Worm (Caenorhabditis elegans) whole organism, young adult: ENCODE data around the gene C33F10.8.
A peak's percentile ranks its signal among the peaks of the same experiment; 100 is the strongest.

Source experiments
- B0261.1 ChIP-seq: sonication (generic microtip); optimal IDR thresholded peaks from 2 replicates; lab custom pipeline; 2016; ENCODE audit warnings: mild to moderate bottlenecking, missing genetic modification characterization, moderate library complexity, missing compliant biosample characterization
- D2030.7 ChIP-seq: fragments of 200-800 bp; sonication (Bioruptor generic); IDR thresholded peaks from 2 replicates; pipeline ENCODE4 v1.3.6; 2022; ENCODE audit warnings: missing genetic modification reagents, missing genetic modification characterization, missing compliant biosample characterization
- F33H1.4 ChIP-seq: fragments of 200-800 bp; sonication (Bioruptor generic); IDR thresholded peaks from 2 replicates; pipeline ENCODE4 v1.3.6; 2022; ENCODE audit warnings: missing genetic modification reagents, missing genetic modification characterization, missing compliant biosample characterization
- F49E8.2 ChIP-seq: sonication (generic microtip); optimal IDR thresholded peaks from 3 replicates; lab custom pipeline; 2017; ENCODE audit warnings: missing genetic modification characterization, mild to moderate bottlenecking, missing compliant biosample characterization, antibody characterized with exemption, moderate library complexity; ENCODE audit not compliant: insufficient read depth
- F52B5.7 ChIP-seq: sonication (generic microtip); optimal IDR thresholded peaks from 2 replicates; lab custom pipeline; 2016; ENCODE audit warnings: mild to moderate bottlenecking, missing genetic modification characterization, missing compliant biosample characterization
- F55B11.4 ChIP-seq: sonication (generic microtip); optimal IDR thresholded peaks from 2 replicates; lab custom pipeline; 2016; ENCODE audit warnings: missing compliant biosample characterization, missing genetic modification characterization, borderline replicate concordance; ENCODE audit not compliant: insufficient read depth
- F57C9.4 ChIP-seq: sonication (generic microtip); optimal IDR thresholded peaks from 2 replicates; lab custom pipeline; 2017; ENCODE audit warnings: mild to moderate bottlenecking, missing genetic modification characterization, missing compliant biosample characterization
- K12H6.12 ChIP-seq: fragments of 200-800 bp; sonication (Bioruptor generic); optimal IDR thresholded peaks from 2 replicates; lab custom pipeline; 2018; ENCODE audit warnings: mild to moderate bottlenecking, missing genetic modification characterization, missing compliant biosample characterization
- T07F8.4 ChIP-seq: sonication (generic microtip); optimal IDR thresholded peaks from 2 replicates; lab custom pipeline; 2016; ENCODE audit warnings: mild to moderate bottlenecking, missing genetic modification characterization, moderate library complexity, missing compliant biosample characterization
- T26A5.8 ChIP-seq: sonication (generic microtip); optimal IDR thresholded peaks from 2 replicates; lab custom pipeline; 2016; ENCODE audit warnings: missing genetic modification characterization, missing compliant biosample characterization
- Y56A3A.18 ChIP-seq: fragments of 200-800 bp; sonication (Bioruptor generic); IDR thresholded peaks from 2 replicates; pipeline ENCODE4 v1.3.6; 2022; ENCODE audit warnings: missing genetic modification reagents, missing genetic modification characterization, missing compliant biosample characterization
- Y67H2A.10 ChIP-seq: fragments of 200-800 bp; sonication (Bioruptor generic); conservative IDR thresholded peaks from 2 replicates; pipeline ENCODE4 v1.3.6; 2022; ENCODE audit warnings: missing genetic modification reagents, missing genetic modification characterization, missing compliant biosample characterization
- akir-1 ChIP-seq: fragments of 200-800 bp; sonication (Bioruptor generic); optimal IDR thresholded peaks from 2 replicates; lab custom pipeline; 2018; ENCODE audit warnings: mild to moderate bottlenecking, missing genetic modification characterization, moderate library complexity, missing compliant biosample characterization
- aptf-3 ChIP-seq: fragments of 200-800 bp; sonication (Bioruptor generic); IDR thresholded peaks from 2 replicates; pipeline ENCODE4 v1.3.6; 2022; ENCODE audit warnings: missing genetic modification characterization, missing compliant biosample characterization
- attf-6 ChIP-seq: fragments of 200-800 bp; sonication (Bioruptor generic); IDR thresholded peaks from 2 replicates; pipeline ENCODE4 v1.3.6; 2022; ENCODE audit warnings: missing genetic modification reagents, missing genetic modification characterization, missing compliant biosample characterization
- bed-1 ChIP-seq: fragments of 200-800 bp; sonication (Bioruptor generic); IDR thresholded peaks from 2 replicates; pipeline ENCODE4 v1.3.6; 2022; ENCODE audit warnings: missing genetic modification reagents, missing genetic modification characterization, missing compliant biosample characterization
- ceh-91 ChIP-seq: fragments of 200-800 bp; sonication (Bioruptor generic); IDR thresholded peaks from 2 replicates; pipeline ENCODE4 v1.3.6; 2022; ENCODE audit warnings: missing genetic modification reagents, missing genetic modification characterization, missing compliant biosample characterization
- dpff-1 ChIP-seq: sonication (generic microtip); optimal IDR thresholded peaks from 2 replicates; lab custom pipeline; 2017; ENCODE audit warnings: mild to moderate bottlenecking, missing genetic modification characterization, missing compliant biosample characterization
- egl-44 ChIP-seq: fragments of 200-800 bp; sonication (Bioruptor generic); IDR thresholded peaks from 2 replicates; pipeline ENCODE4 v1.3.6; 2022; ENCODE audit warnings: missing genetic modification reagents, missing genetic modification characterization, missing compliant biosample characterization
- egrh-3 ChIP-seq: fragments of 200-800 bp; sonication (Bioruptor generic); IDR thresholded peaks from 2 replicates; pipeline ENCODE4 v1.3.6; 2022; ENCODE audit warnings: missing genetic modification reagents, missing genetic modification characterization, missing compliant biosample characterization
- gei-17 ChIP-seq: fragments of 200-800 bp; sonication (Bioruptor generic); optimal IDR thresholded peaks from 2 replicates; lab custom pipeline; 2018; ENCODE audit warnings: mild to moderate bottlenecking, missing genetic modification characterization, missing compliant biosample characterization
- him-1 ChIP-seq: sonication (generic microtip); optimal IDR thresholded peaks from 2 replicates; lab custom pipeline; 2016; ENCODE audit warnings: missing genotype, missing genetic modification reagents, missing genetic modification characterization, missing compliant biosample characterization
- hrde-1 ChIP-seq: sonication (generic microtip); optimal IDR thresholded peaks from 2 replicates; lab custom pipeline; 2016; ENCODE audit warnings: missing genetic modification characterization, mild to moderate bottlenecking, missing compliant biosample characterization, moderate library complexity, missing genotype, missing genetic modification reagents, borderline replicate concordance
- hsf-1 ChIP-seq: fragments of 200-800 bp; sonication (Bioruptor generic); IDR thresholded peaks from 2 replicates; pipeline ENCODE4 v1.3.6; 2022; ENCODE audit warnings: missing genetic modification reagents, missing genetic modification characterization, missing compliant biosample characterization
- lag-1 ChIP-seq: fragments of 200-800 bp; sonication (Bioruptor generic); IDR thresholded peaks from 2 replicates; pipeline ENCODE4 v1.3.6; 2022; ENCODE audit warnings: missing genetic modification reagents, missing genetic modification characterization, missing compliant biosample characterization
- let-526 ChIP-seq: fragments of 200-800 bp; sonication (Bioruptor generic); IDR thresholded peaks from 2 replicates; pipeline ENCODE4 v1.3.6; 2022; ENCODE audit warnings: missing genetic modification reagents, missing genetic modification characterization, missing compliant biosample characterization
- lin-26 ChIP-seq: fragments of 200-800 bp; sonication (Bioruptor generic); IDR thresholded peaks from 2 replicates; pipeline ENCODE4 v1.3.6; 2022; ENCODE audit warnings: missing genetic modification reagents, missing genetic modification characterization, missing compliant biosample characterization
- madf-8 ChIP-seq: fragments of 200-800 bp; sonication (Bioruptor generic); conservative IDR thresholded peaks from 2 replicates; pipeline ENCODE4 v1.3.6; 2022; ENCODE audit warnings: missing genetic modification reagents, missing genetic modification characterization, missing compliant biosample characterization
- mcd-1 ChIP-seq: fragments of 200-800 bp; sonication (Bioruptor generic); IDR thresholded peaks from 2 replicates; pipeline ENCODE4 v1.3.6; 2022; ENCODE audit warnings: missing genetic modification reagents, missing genetic modification characterization, missing compliant biosample characterization
- mel-28 ChIP-seq: sonication (generic microtip); optimal IDR thresholded peaks from 2 replicates; lab custom pipeline; 2016; ENCODE audit warnings: borderline replicate concordance, mild to moderate bottlenecking, missing genetic modification characterization, missing compliant biosample characterization
- mxl-1 ChIP-seq: sonication (generic microtip); optimal IDR thresholded peaks from 2 replicates; lab custom pipeline; 2016; ENCODE audit warnings: missing genetic modification characterization, missing compliant biosample characterization
- nfya-1 ChIP-seq: sonication (generic microtip); optimal IDR thresholded peaks from 2 replicates; lab custom pipeline; 2017; ENCODE audit warnings: antibody characterized with exemption, missing compliant biosample characterization, missing genetic modification characterization, borderline replicate concordance; ENCODE audit not compliant: insufficient read depth
- nhr-179 ChIP-seq: sonication (generic microtip); optimal IDR thresholded peaks from 2 replicates; lab custom pipeline; 2016; ENCODE audit warnings: mild to moderate bottlenecking, missing genetic modification characterization, missing compliant biosample characterization
- nhr-27 ChIP-seq: fragments of 200-800 bp; sonication (Bioruptor generic); optimal IDR thresholded peaks from 2 replicates; lab custom pipeline; 2018; ENCODE audit warnings: mild to moderate bottlenecking, missing genetic modification characterization, moderate library complexity, missing compliant biosample characterization
- pha-4 ChIP-seq: fragments of 150-350 bp; sonication (generic microtip); optimal IDR thresholded peaks from 2 replicates; lab custom pipeline; 2014; ENCODE audit warnings: missing biosample characterization, missing genetic modification reagents, missing genetic modification characterization
- rcor-1 ChIP-seq: fragments of 200-800 bp; sonication (Bioruptor generic); IDR thresholded peaks from 2 replicates; pipeline ENCODE4 v1.3.6; 2022; ENCODE audit warnings: missing genetic modification reagents, missing genetic modification characterization, missing compliant biosample characterization
- rec-8 ChIP-seq, 2 experiments: sonication (generic microtip); optimal IDR thresholded peaks; 2 replicates each; lab custom pipeline; 2016; ENCODE audit warnings: mild to moderate bottlenecking in 2 of 2, missing genetic modification characterization in 2 of 2, missing genetic modification reagents in 2 of 2, missing genotype in 2 of 2, missing biosample characterization in 1 of 2, missing compliant biosample characterization in 1 of 2, moderate library complexity in 1 of 2
- sea-2 ChIP-seq: fragments of 200-800 bp; sonication (Bioruptor generic); IDR thresholded peaks from 2 replicates; pipeline ENCODE4 v1.3.6; 2022; ENCODE audit warnings: missing genetic modification characterization, missing compliant biosample characterization
- snpc-3.4 ChIP-seq: sonication (generic microtip); optimal IDR thresholded peaks from 2 replicates; lab custom pipeline; 2017; ENCODE audit warnings: missing genetic modification characterization, mild to moderate bottlenecking, missing compliant biosample characterization, antibody characterized with exemption, moderate library complexity, missing genotype, missing genetic modification reagents
- snpc-4 ChIP-seq, 5 experiments: fragments of 150-350 bp in 1 of 5; sonication (generic microtip) in 4 of 5; optimal IDR thresholded peaks; 2 replicates each; lab custom pipeline; 2014 to 2018; ENCODE audit warnings: missing genetic modification characterization in 5 of 5, missing biosample characterization in 3 of 5, antibody characterized with exemption in 2 of 5, mild to moderate bottlenecking in 2 of 5, missing compliant biosample characterization in 2 of 5, missing genotype in 2 of 5, moderate library complexity in 2 of 5, missing genetic modification reagents in 1 of 5
- sptf-2 ChIP-seq: fragments of 200-800 bp; sonication (Bioruptor generic); optimal IDR thresholded peaks from 2 replicates; lab custom pipeline; 2018; ENCODE audit warnings: mild to moderate bottlenecking, missing genetic modification characterization, missing compliant biosample characterization
- unc-130 ChIP-seq: sonication (generic microtip); optimal IDR thresholded peaks from 2 replicates; lab custom pipeline; 2016; ENCODE audit warnings: missing genetic modification reagents, missing genetic modification characterization, missing compliant biosample characterization
- ztf-18 ChIP-seq: sonication (generic microtip); optimal IDR thresholded peaks from 2 replicates; lab custom pipeline; 2016; ENCODE audit warnings: missing genotype, mild to moderate bottlenecking, missing genetic modification characterization, missing compliant biosample characterization
- ztf-26 ChIP-seq: sonication (generic microtip); optimal IDR thresholded peaks from 2 replicates; lab custom pipeline; 2017; ENCODE audit warnings: missing genetic modification characterization, missing compliant biosample characterization
- ztf-28 ChIP-seq: fragments of 200-800 bp; sonication (Bioruptor generic); IDR thresholded peaks from 2 replicates; pipeline ENCODE4 v1.3.6; 2022; ENCODE audit warnings: missing genetic modification reagents, missing genetic modification characterization, missing compliant biosample characterization
- ztf-3 ChIP-seq: fragments of 200-800 bp; sonication (Bioruptor generic); optimal IDR thresholded peaks from 2 replicates; lab custom pipeline; 2018; ENCODE audit warnings: mild to moderate bottlenecking, missing genetic modification characterization, missing compliant biosample characterization
- ztf-6 ChIP-seq: fragments of 200-800 bp; sonication (Bioruptor generic); IDR thresholded peaks from 2 replicates; pipeline ENCODE4 v1.3.6; 2022; ENCODE audit warnings: missing genetic modification reagents, missing genetic modification characterization, missing compliant biosample characterization

C33F10.8 gene

ce11 chrII:4851594-4852106, 26.6 kb upstream of the C33F10.8 start, which contains the start of gene dnj-9 (continued):
- TF ChIP-seq let-526 (GFP tag; lab: Robert Waterston, UW) (peak; percentile 83; the same call in 1 of the 2 replicates), F57C9.4 (tag; lab: Kevin White, UChicago) (no peak), nhr-27 (tag; lab: Kevin White, UChicago) (peak; percentile 41), ztf-6 (GFP tag; lab: Robert Waterston, UW) (no peak), him-1 (peak; percentile 81), nhr-179 (tag; lab: Kevin White, UChicago) (no peak), egl-44 (peak; percentile 82; the same call in 1 of the 2 replicates), rec-8 (tag; optimal IDR thresholded peaks at IDR 0.05; lab: Kevin White, UChicago) (peak in 1 of 2 experiments; percentile 21), sea-2 (GFP tag; lab: Robert Waterston, UW) (no peak), mel-28 (tag; lab: Kevin White, UChicago) (peak; percentile 6), ztf-18 (tag; lab: Kevin White, UChicago) (peak; percentile 99), nfya-1 (tag; lab: Kevin White, UChicago) (no peak), akir-1 (GFP tag; lab: Kevin White, UChicago) (no peak), F33H1.4 (GFP tag; lab: Robert Waterston, UW) (peak; percentile 84), pha-4 (tag; lab: Kevin White, UChicago) (peak; percentile 94), F52B5.7 (tag; lab: Kevin White, UChicago) (no peak), snpc-4 (GFP tag; optimal IDR thresholded peaks at IDR 0.05; lab: Kevin White, UChicago) (peak; percentile 74), snpc-4 (tag; optimal IDR thresholded peaks at IDR 0.05; lab: Kevin White, UChicago) (peak in 3 of 4 experiments; percentile 82 to 86 (median 84)), T26A5.8 (tag; lab: Kevin White, UChicago) (no peak), madf-8 (GFP tag; lab: Robert Waterston, UW) (peak; percentile 79), ceh-91 (GFP tag; lab: Robert Waterston, UW) (peak; percentile 69), Y56A3A.18 (GFP tag; lab: Robert Waterston, UW) (peak; percentile 95), egrh-3 (GFP tag; lab: Robert Waterston, UW) (no peak), snpc-3.4 (tag; lab: Kevin White, UChicago) (peak; percentile 94), B0261.1 (tag; lab: Kevin White, UChicago) (peak; percentile 15), rcor-1 (GFP tag; lab: Robert Waterston, UW) (peak; percentile 94), aptf-3 (GFP tag; lab: Robert Waterston, UW) (no peak), lin-26 (peak; percentile 40; the same call in 1 of the 2 replicates), ztf-28 (no peak), hsf-1 (GFP tag; lab: Robert Waterston, UW) (peak; percentile 88), gei-17 (GFP tag; lab: Kevin White, UChicago) (peak; percentile 87), T07F8.4 (tag; lab: Kevin White, UChicago) (peak; percentile 41), sptf-2 (no peak), attf-6 (GFP tag; lab: Robert Waterston, UW) (peak; percentile 73), F55B11.4 (no peak), Y67H2A.10 (peak; percentile 37; the same call in 1 of the 2 replicates), mxl-1 (tag; lab: Kevin White, UChicago) (no peak), dpff-1 (tag; lab: Kevin White, UChicago) (no peak), mcd-1 (peak; percentile 93), K12H6.12 (peak; percentile 71), F49E8.2 (tag; lab: Kevin White, UChicago) (peak; percentile 71), D2030.7 (peak; percentile 81), hrde-1 (tag; lab: Kevin White, UChicago) (peak; percentile 62), bed-1 (GFP tag; lab: Robert Waterston, UW) (no peak), lag-1 (GFP tag; lab: Robert Waterston, UW) (no peak), ztf-3 (GFP tag; lab: Kevin White, UChicago) (no peak), ztf-26 (peak; percentile 84), unc-130 (peak; percentile 75)
